Fruit fly (Drosophila melanogaster) whole organism, embryonic: ENCODE measurements around the gene Nadsyn.

ENCODE experiments used
- C15 ChIP-seq: fragments of 200-800 bp; sonication (Bioruptor generic); IDR thresholded peaks from 3 replicates; pipeline ENCODE4 v1.3.6; 2022; ENCODE audit warnings: missing biosample characterization, missing genetic modification characterization
- CG10274 ChIP-seq: fragments of 200-800 bp; sonication (Bioruptor generic); optimal IDR thresholded peaks from 3 replicates; lab custom pipeline; 2017; ENCODE audit warnings: missing biosample characterization, mild to moderate bottlenecking, missing genetic modification characterization
- CG11504 ChIP-seq: fragments of 200-800 bp; sonication (Bioruptor generic); optimal IDR thresholded peaks from 3 replicates; lab custom pipeline; 2019; ENCODE audit warnings: missing biosample characterization, mild to moderate bottlenecking, missing genetic modification characterization, moderate library complexity
- CG12299 ChIP-seq: fragments of 200-800 bp; sonication (Bioruptor generic); optimal IDR thresholded peaks from 2 replicates; lab custom pipeline; 2018; ENCODE audit warnings: missing biosample characterization, mild to moderate bottlenecking, missing genetic modification characterization
- CG12769 ChIP-seq: fragments of 200-800 bp; sonication (Bioruptor generic); optimal IDR thresholded peaks from 2 replicates; lab custom pipeline; 2019; ENCODE audit warnings: missing biosample characterization, mild to moderate bottlenecking, missing genetic modification characterization, moderate library complexity
- CG14014 ChIP-seq: fragments of 200-800 bp; sonication (Bioruptor generic); IDR thresholded peaks from 2 replicates; pipeline ENCODE4 v1.3.6; 2022; ENCODE audit warnings: missing biosample characterization, missing genetic modification characterization
- CG15269 ChIP-seq: fragments of 200-800 bp; sonication (Bioruptor generic); optimal IDR thresholded peaks from 2 replicates; lab custom pipeline; 2018; ENCODE audit warnings: missing biosample characterization, mild to moderate bottlenecking, missing genetic modification characterization, moderate library complexity
- CG16863 ChIP-seq: fragments of 200-800 bp; sonication (Bioruptor generic); optimal IDR thresholded peaks from 3 replicates; lab custom pipeline; 2016; ENCODE audit warnings: missing biosample characterization, missing genetic modification characterization
- CG17612 ChIP-seq: fragments of 200-800 bp; sonication (Bioruptor generic); IDR thresholded peaks from 2 replicates; pipeline ENCODE4 v1.3.6; 2022; ENCODE audit warnings: missing biosample characterization, missing genetic modification characterization
- CG1792 ChIP-seq: fragments of 200-800 bp; sonication (Bioruptor generic); optimal IDR thresholded peaks from 2 replicates; lab custom pipeline; 2016; ENCODE audit warnings: missing biosample characterization, missing genetic modification characterization
- CG18262 ChIP-seq: fragments of 200-800 bp; optimal IDR thresholded peaks from 3 replicates; lab custom pipeline; 2019; ENCODE audit warnings: missing biosample characterization, mild to moderate bottlenecking, missing genetic modification characterization, moderate library complexity
- CG2678 ChIP-seq: fragments of 200-800 bp; sonication (Bioruptor generic); optimal IDR thresholded peaks from 3 replicates; lab custom pipeline; 2019; ENCODE audit warnings: missing biosample characterization, mild to moderate bottlenecking, missing genetic modification characterization, moderate library complexity
- CG32532 ChIP-seq: fragments of 200-800 bp; sonication (Bioruptor generic); IDR thresholded peaks from 2 replicates; pipeline ENCODE4 v1.3.6; 2022; ENCODE audit warnings: missing biosample characterization, missing genetic modification characterization
- CG32767 ChIP-seq: fragments of 200-800 bp; sonication (Bioruptor generic); IDR thresholded peaks from 2 replicates; pipeline ENCODE4 v1.3.6; 2022; ENCODE audit warnings: missing biosample characterization, missing genetic modification characterization
- CG3838 ChIP-seq: fragments of 200-800 bp; sonication (Bioruptor generic); optimal IDR thresholded peaks from 3 replicates; lab custom pipeline; 2016; ENCODE audit warnings: missing biosample characterization, missing genetic modification characterization
- CG5180 ChIP-seq: fragments of 200-800 bp; sonication (Bioruptor generic); optimal IDR thresholded peaks from 3 replicates; lab custom pipeline; 2017; ENCODE audit warnings: missing biosample characterization, missing genetic modification characterization, mild to moderate bottlenecking, moderate library complexity, missing genetic modification reagents
- CG6272 ChIP-seq: fragments of 200-800 bp; sonication (Bioruptor generic); IDR thresholded peaks from 2 replicates; pipeline ENCODE4 v1.3.6; 2022; ENCODE audit warnings: missing biosample characterization, missing genetic modification characterization
- CG7556 ChIP-seq: fragments of 200-800 bp; sonication (Bioruptor generic); optimal IDR thresholded peaks from 2 replicates; lab custom pipeline; 2017; ENCODE audit warnings: missing biosample characterization, mild to moderate bottlenecking, missing genetic modification characterization
- CG9215 ChIP-seq: fragments of 200-800 bp; sonication (Bioruptor generic); IDR thresholded peaks from 2 replicates; pipeline ENCODE4 v1.3.6; 2022; ENCODE audit warnings: missing biosample characterization, missing genetic modification characterization
- CG9727 ChIP-seq: fragments of 200-800 bp; sonication (Bioruptor generic); optimal IDR thresholded peaks from 3 replicates; lab custom pipeline; 2017; ENCODE audit warnings: missing biosample characterization, mild to moderate bottlenecking, missing genetic modification characterization
- CHES-1-like ChIP-seq: fragments of 200-800 bp; sonication (Bioruptor generic); optimal IDR thresholded peaks from 2 replicates; lab custom pipeline; 2016; ENCODE audit warnings: missing biosample characterization, missing genetic modification characterization
- D19B ChIP-seq: fragments of 200-800 bp; sonication (Bioruptor generic); optimal IDR thresholded peaks from 2 replicates; lab custom pipeline; 2017; ENCODE audit warnings: missing biosample characterization, mild to moderate bottlenecking, missing genetic modification characterization
- Doc3 ChIP-seq: fragments of 200-800 bp; sonication (Bioruptor generic); IDR thresholded peaks from 3 replicates; pipeline ENCODE4 v1.3.6; 2022; ENCODE audit warnings: missing biosample characterization, missing genetic modification characterization; ENCODE audit not compliant: partially characterized antibody
- Fer1 ChIP-seq: fragments of 200-800 bp; sonication (Bioruptor generic); optimal IDR thresholded peaks from 2 replicates; lab custom pipeline; 2017; ENCODE audit warnings: missing biosample characterization, mild to moderate bottlenecking, missing genetic modification characterization
- HLH4C ChIP-seq: fragments of 200-800 bp; sonication (Bioruptor generic); IDR thresholded peaks from 3 replicates; pipeline ENCODE4 v1.3.6; 2022; ENCODE audit warnings: missing biosample characterization, missing genetic modification characterization; ENCODE audit not compliant: partially characterized antibody
- Hr78 ChIP-seq, 2 experiments: fragments of 200-800 bp in 1 of 2; fragments of >200 bp in 1 of 2; sonication (Bioruptor generic) in 1 of 2; optimal IDR thresholded peaks; 2 replicates each; lab custom pipeline; 2017 to 2019; ENCODE audit warnings: missing biosample characterization in 2 of 2, missing genetic modification characterization in 2 of 2, mild to moderate bottlenecking in 1 of 2, moderate library complexity in 1 of 2
- Mes4 ChIP-seq: fragments of 200-800 bp; sonication (Bioruptor generic); optimal IDR thresholded peaks from 2 replicates; lab custom pipeline; 2016; ENCODE audit warnings: missing biosample characterization, missing genetic modification characterization
- Nf-YB ChIP-seq: fragments of 200-800 bp; sonication (Bioruptor generic); optimal IDR thresholded peaks from 3 replicates; lab custom pipeline; 2019; ENCODE audit warnings: missing biosample characterization, mild to moderate bottlenecking, missing genetic modification characterization, moderate library complexity
- Optix ChIP-seq: fragments of 200-800 bp; sonication (Bioruptor generic); IDR thresholded peaks from 3 replicates; pipeline ENCODE4 v1.3.6; 2022; ENCODE audit warnings: missing biosample characterization, missing genetic modification characterization
- Tbp ChIP-seq: fragments of >200 bp; optimal IDR thresholded peaks from 2 replicates; lab custom pipeline; 2018; ENCODE audit warnings: missing biosample characterization, missing genetic modification characterization
- ara ChIP-seq: fragments of 200-800 bp; sonication (Bioruptor generic); IDR thresholded peaks from 2 replicates; pipeline ENCODE4 v1.3.6; 2022; ENCODE audit warnings: missing biosample characterization, missing genetic modification characterization
- ash1 ChIP-seq: fragments of 200-800 bp; sonication (Bioruptor generic); optimal IDR thresholded peaks from 2 replicates; lab custom pipeline; 2018; ENCODE audit warnings: missing biosample characterization, mild to moderate bottlenecking, missing genetic modification characterization
- bab2 ChIP-seq: fragments of 200-800 bp; sonication (Bioruptor generic); optimal IDR thresholded peaks from 2 replicates; lab custom pipeline; 2016; ENCODE audit warnings: missing biosample characterization, missing genetic modification characterization
- fru ChIP-seq: fragments of >200 bp; optimal IDR thresholded peaks from 2 replicates; lab custom pipeline; 2017
- gsb ChIP-seq: fragments of 200-800 bp; sonication (Bioruptor generic); IDR thresholded peaks from 2 replicates; pipeline ENCODE4 v1.3.6; 2022; ENCODE audit warnings: missing biosample characterization, missing genetic modification characterization
- hbn ChIP-seq: fragments of 200-800 bp; sonication (Bioruptor generic); IDR thresholded peaks from 2 replicates; pipeline ENCODE4 v1.3.6; 2022; ENCODE audit warnings: missing biosample characterization, missing genetic modification characterization; ENCODE audit not compliant: partially characterized antibody
- jigr1 ChIP-seq: fragments of 200-800 bp; sonication (Bioruptor generic); IDR thresholded peaks from 3 replicates; pipeline ENCODE4 v1.3.6; 2022; ENCODE audit warnings: missing biosample characterization, missing genetic modification characterization
- jumu ChIP-seq: fragments of 200-800 bp; sonication (Bioruptor generic); optimal IDR thresholded peaks from 3 replicates; lab custom pipeline; 2016; ENCODE audit warnings: missing biosample characterization, missing genetic modification characterization
- ken ChIP-seq: fragments of 200-800 bp; sonication (Bioruptor generic); IDR thresholded peaks from 3 replicates; pipeline ENCODE4 v1.3.6; 2022; ENCODE audit warnings: missing biosample characterization, missing genetic modification characterization
- kni ChIP-seq: fragments of 200-800 bp; sonication (Bioruptor generic); optimal IDR thresholded peaks from 3 replicates; lab custom pipeline; 2017; ENCODE audit warnings: mild to moderate bottlenecking, missing biosample characterization, missing genetic modification reagents, missing genetic modification characterization
- lmd ChIP-seq: fragments of 200-800 bp; sonication (Bioruptor generic); IDR thresholded peaks from 2 replicates; pipeline ENCODE4 v1.3.6; 2022; ENCODE audit warnings: missing biosample characterization, missing genetic modification characterization
- luna ChIP-seq: fragments of 200-800 bp; sonication (Bioruptor generic); optimal IDR thresholded peaks from 2 replicates; lab custom pipeline; 2016; ENCODE audit warnings: missing biosample characterization, missing genetic modification characterization
- sd ChIP-seq: fragments of 200-800 bp; sonication (Bioruptor generic); optimal IDR thresholded peaks from 3 replicates; lab custom pipeline; 2018; ENCODE audit warnings: missing biosample characterization, mild to moderate bottlenecking, missing genetic modification characterization, moderate library complexity
- sim ChIP-seq: fragments of 200-800 bp; sonication (Bioruptor generic); IDR thresholded peaks from 2 replicates; pipeline ENCODE4 v1.3.6; 2022; ENCODE audit warnings: missing biosample characterization, missing genetic modification characterization
- sima ChIP-seq: fragments of 200-800 bp; sonication (Bioruptor generic); optimal IDR thresholded peaks from 2 replicates; lab custom pipeline; 2016; ENCODE audit warnings: missing biosample characterization, missing genetic modification characterization
- sisA ChIP-seq: fragments of 200-800 bp; sonication (Bioruptor generic); IDR thresholded peaks from 2 replicates; pipeline ENCODE4 v1.3.6; 2022; ENCODE audit warnings: missing biosample characterization, missing genetic modification characterization
- slou ChIP-seq: fragments of 200-800 bp; sonication (Bioruptor generic); optimal IDR thresholded peaks from 3 replicates; lab custom pipeline; 2016; ENCODE audit warnings: missing biosample characterization, missing genetic modification characterization
- tin ChIP-seq: fragments of 200-800 bp; sonication (Bioruptor generic); optimal IDR thresholded peaks from 3 replicates; lab custom pipeline; 2016; ENCODE audit warnings: missing biosample characterization, missing genetic modification characterization
- unc-4 ChIP-seq: fragments of 200-800 bp; sonication (Bioruptor generic); IDR thresholded peaks from 2 replicates; pipeline ENCODE4 v1.3.6; 2022; ENCODE audit warnings: missing biosample characterization, missing genetic modification characterization; ENCODE audit not compliant: partially characterized antibody
- unpg ChIP-seq: fragments of 200-800 bp; sonication (Bioruptor generic); optimal IDR thresholded peaks from 3 replicates; lab custom pipeline; 2018; ENCODE audit warnings: missing biosample characterization, mild to moderate bottlenecking, missing genetic modification characterization, moderate library complexity
- wdn ChIP-seq: fragments of 200-800 bp; sonication (Bioruptor generic); IDR thresholded peaks from 2 replicates; pipeline ENCODE4 v1.3.6; 2022; ENCODE audit warnings: missing biosample characterization, missing genetic modification characterization
- zfh2 ChIP-seq: fragments of 200-800 bp; sonication (Bioruptor generic); optimal IDR thresholded peaks from 2 replicates; lab custom pipeline; 2016; ENCODE audit warnings: missing biosample characterization, missing genetic modification characterization

The Nadsyn gene

dm6 chrX:13740062-13740461, 22.0 kb upstream of the Nadsyn start (continued):
- TF ChIP-seq CG32532 (GFP tag; lab: Robert Waterston, UW) (peak; percentile 91), jigr1 (GFP tag; lab: Robert Waterston, UW) (peak; percentile 24; the same call in 1 of the 3 replicates), wdn (GFP tag; lab: Robert Waterston, UW) (peak; percentile 65), CG12299 (tag; lab: Kevin White, UChicago) (peak; percentile 70), Tbp (GFP tag; lab: Kevin White, UChicago) (no peak), CG9727 (peak; percentile 3), HLH4C (GFP tag; lab: Robert Waterston, UW) (no peak), CG15269 (tag; lab: Kevin White, UChicago) (peak; percentile 89), kni (no peak), CG6272 (GFP tag; lab: Robert Waterston, UW) (peak; percentile 69), sisA (GFP tag; lab: Robert Waterston, UW) (peak; percentile 85), CG16863 (peak; percentile 72), sim (GFP tag; lab: Robert Waterston, UW) (no peak), CG1792 (peak; percentile 61), ash1 (GFP tag; lab: Kevin White, UChicago) (peak; percentile 78), slou (GFP tag; lab: Kevin White, UChicago) (peak; percentile 1), CG9215 (GFP tag; lab: Robert Waterston, UW) (peak; percentile 73), CG12769 (tag; lab: Kevin White, UChicago) (peak; percentile 92), CHES-1-like (peak; percentile 83), CG2678 (peak; percentile 77), zfh2 (GFP tag; lab: Kevin White, UChicago) (peak; percentile 86), Nf-YB (GFP tag; lab: Kevin White, UChicago) (no peak), CG11504 (tag; lab: Kevin White, UChicago) (peak; percentile 80), unc-4 (GFP tag; lab: Robert Waterston, UW) (no peak), CG5180 (GFP tag; lab: Kevin White, UChicago) (peak; percentile 67), CG3838 (GFP tag; lab: Kevin White, UChicago) (peak; percentile 14), sima (GFP tag; lab: Kevin White, UChicago) (no peak), bab2 (GFP tag; lab: Kevin White, UChicago) (peak; percentile 89), Fer1 (GFP tag; lab: Kevin White, UChicago) (peak; percentile 80), CG18262 (tag; lab: Kevin White, UChicago) (peak; percentile 35), C15 (GFP tag; lab: Robert Waterston, UW) (no peak), unpg (peak; percentile 72), CG17612 (GFP tag; lab: Robert Waterston, UW) (peak; percentile 58; the same call in 1 of the 2 replicates), tin (GFP tag; lab: Kevin White, UChicago) (peak; percentile 85), hbn (GFP tag; lab: Robert Waterston, UW) (no peak), fru (lab: Kevin White, UChicago) (no peak), lmd (peak; percentile 83), gsb (GFP tag; lab: Robert Waterston, UW) (peak; percentile 70), ara (GFP tag; lab: Robert Waterston, UW) (peak; percentile 72), Hr78 (GFP tag; optimal IDR thresholded peaks at IDR 0.05; lab: Kevin White, UChicago) (peak in 1 of 2 experiments; percentile 94), CG10274 (peak; percentile 49), jumu (peak; percentile 79), CG7556 (GFP tag; lab: Kevin White, UChicago) (no peak), Optix (GFP tag; lab: Robert Waterston, UW) (peak; percentile 71), ken (GFP tag; lab: Robert Waterston, UW) (peak; percentile 82), Doc3 (GFP tag; lab: Robert Waterston, UW) (no peak), CG14014 (peak; percentile 89), Mes4 (peak; percentile 58), sd (no peak), D19B (GFP tag; lab: Kevin White, UChicago) (peak; percentile 52), CG32767 (GFP tag; lab: Robert Waterston, UW) (peak; percentile 41; the same call in 1 of the 2 replicates), luna (GFP tag; lab: Kevin White, UChicago) (no peak)
